Worm (Caenorhabditis elegans): ENCODE measurements around the gene nhr-145.

DNA sequence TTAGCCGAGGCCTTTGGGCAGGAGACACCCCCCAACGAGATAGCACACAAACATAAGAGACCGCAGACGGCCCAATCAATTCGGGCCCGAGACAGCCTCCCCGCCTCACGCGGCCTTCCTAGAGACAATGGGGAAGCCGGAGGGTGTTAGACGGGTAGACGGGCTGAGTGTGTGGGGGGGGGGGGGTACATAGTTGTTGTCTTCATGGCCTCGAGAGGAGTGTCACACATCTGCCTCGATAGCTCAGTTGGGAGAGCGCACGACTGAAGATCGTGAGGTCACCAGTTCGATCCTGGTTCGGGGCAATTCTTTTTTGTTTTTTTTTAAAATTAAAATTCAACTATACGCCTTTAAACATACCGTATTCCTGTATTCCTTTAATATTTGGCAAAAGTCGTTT lies 38.3 kb downstream of the nhr-145 start:
- TF ChIP-seq ref-1 (GFP tag; conservative IDR thresholded peaks at IDR 0.05) (peak; percentile 85), T22C8.4 (GFP tag; IDR thresholded peaks at IDR 0.05) (peak; percentile 94), med-1 (GFP tag; optimal IDR thresholded peaks at IDR 0.05; ENCODE audit: insufficient read depth) (peak; percentile 42)

Data from whole organism, midembryonic.